Worm (Caenorhabditis elegans): ENCODE results near the gene cgp-1.

ce11 chrV:130186-130585 is 7.6 kb upstream of the cgp-1 start:
- no peak for TF ChIP-seq tab-1 (GFP tag; IDR thresholded peaks at IDR 0.05)
- no peak for TF ChIP-seq klf-2 (GFP tag; conservative IDR thresholded peaks at IDR 0.05)
- TF ChIP-seq T22C8.4 (GFP tag; IDR thresholded peaks at IDR 0.05), result no peak
- no peak for TF ChIP-seq flt-1 (GFP tag; IDR thresholded peaks at IDR 0.05)

All from whole organism, midembryonic.